Fruit fly (Drosophila melanogaster): ENCODE results near the gene beta4GalT7.

Gene beta4GalT7

DNA sequence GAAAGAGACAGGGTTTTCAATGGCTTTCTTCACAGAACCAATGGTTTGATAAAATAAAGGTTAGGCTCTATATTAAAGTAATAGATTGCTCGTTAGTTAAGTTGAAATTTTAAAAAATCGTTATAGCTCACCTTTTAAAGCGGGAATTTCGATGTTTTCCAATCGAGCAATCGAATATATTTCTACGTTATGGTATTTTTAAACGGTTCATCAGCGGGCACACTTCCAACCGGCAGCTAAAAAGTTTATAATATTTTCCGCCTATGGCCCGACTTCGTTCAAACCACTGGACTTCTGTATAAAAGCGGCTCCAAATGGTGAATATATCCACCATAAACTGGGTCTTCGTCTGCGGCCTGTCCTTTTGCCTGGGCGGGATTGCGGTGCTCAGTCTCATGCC, at the start of gene beta4GalT7:
TSS of gene beta4GalT7 (plus strand) at position 201 of the 400 bp plus-strand sequence.
- no peak for TF ChIP-seq noc (tag; optimal IDR thresholded peaks at IDR 0.05)

DNA sequence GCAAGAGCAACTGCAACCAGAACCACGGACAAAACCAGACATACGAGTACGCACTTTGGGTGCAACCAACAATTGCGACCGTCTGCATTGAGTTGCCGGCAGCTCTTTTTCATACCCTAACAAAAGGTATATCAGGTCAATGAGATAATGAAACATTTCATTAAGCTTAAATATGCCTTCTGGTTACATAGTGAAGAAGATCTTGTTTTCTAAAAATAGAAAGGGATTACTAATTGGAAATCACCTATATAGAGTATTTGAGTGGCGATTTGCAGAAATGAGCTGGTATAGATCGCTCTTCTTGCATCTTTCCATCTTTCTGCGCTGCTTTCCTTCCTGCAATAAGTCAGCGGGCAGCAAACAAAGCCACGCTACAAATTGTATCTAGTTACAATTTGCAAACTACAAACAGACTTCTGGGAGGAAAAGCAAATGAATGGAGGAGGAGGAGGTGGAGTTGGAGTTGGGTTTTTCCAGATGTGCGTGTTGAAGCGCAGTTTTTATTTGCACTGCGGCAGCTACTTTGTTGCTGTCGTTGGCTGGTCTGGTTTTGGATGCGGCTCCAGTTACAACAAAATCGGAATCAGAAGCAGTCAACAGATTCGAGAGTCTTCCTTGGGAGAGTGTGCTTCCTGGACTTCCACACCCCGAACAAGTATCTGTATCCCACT, 48.2 kb upstream of the beta4GalT7 start:
- no peak for TF ChIP-seq noc (tag; optimal IDR thresholded peaks at IDR 0.05)

DNA sequence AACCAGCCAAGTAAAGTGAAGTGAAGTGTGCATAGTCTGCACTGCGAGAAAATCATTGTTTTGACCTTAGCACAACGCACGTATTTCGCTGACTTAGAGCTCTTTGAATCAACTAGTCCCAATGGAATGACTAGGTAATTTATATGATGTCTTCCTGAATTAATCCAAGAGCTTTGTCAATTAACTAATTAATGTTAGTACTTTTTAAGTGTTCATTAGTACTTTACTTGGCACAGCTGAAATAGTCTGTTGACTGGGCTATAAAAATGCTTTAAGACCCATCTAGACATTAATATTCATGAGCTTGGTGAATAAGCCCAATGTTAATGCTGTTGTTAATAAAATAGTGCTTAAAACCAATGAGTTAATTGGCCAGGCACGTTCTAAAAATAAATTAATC, 46.9 kb upstream of the beta4GalT7 start:
- no peak for TF ChIP-seq noc (tag; optimal IDR thresholded peaks at IDR 0.05)

DNA sequence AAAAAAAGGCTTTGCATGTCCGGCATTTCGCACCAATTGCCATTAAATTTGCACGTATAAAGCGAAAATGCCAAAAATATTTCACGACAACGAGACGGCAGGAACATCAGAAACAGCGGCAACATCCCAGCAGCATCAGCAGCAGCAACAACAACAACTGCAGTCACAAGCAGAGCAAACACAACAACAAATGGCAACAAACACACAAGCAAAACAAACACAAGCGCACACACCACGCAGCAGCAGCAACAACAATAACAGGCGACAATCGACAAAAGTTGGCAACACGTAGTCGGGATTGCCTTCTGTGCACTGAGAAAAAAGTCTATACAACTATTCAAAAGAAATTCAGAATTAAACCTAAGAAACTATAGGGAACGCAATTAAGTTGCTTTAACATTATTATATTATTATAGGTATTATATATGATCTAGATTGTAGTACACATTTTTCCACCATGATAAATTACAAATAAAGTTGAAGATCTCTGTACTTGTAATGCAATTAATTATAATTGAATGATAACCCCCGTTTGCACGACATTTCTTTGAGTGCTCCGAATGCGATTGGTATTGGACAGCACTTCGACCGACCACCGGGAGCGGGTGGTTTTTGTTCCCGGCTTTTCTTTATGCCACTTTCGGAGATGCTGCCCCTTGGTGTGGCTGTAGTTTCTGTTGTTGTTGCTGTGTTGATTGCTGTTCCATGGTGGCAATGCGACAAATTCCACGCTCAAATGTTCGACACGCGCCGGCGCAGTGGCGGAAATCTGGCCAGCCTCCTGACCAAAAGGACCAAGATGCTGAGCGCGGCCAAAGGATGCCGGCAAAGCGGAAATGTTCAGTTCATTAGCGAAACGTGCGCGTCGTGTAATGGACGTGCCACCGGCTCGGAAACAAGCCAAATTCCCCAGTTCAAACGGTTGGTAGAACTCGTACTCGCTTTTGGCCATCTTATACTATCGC, 39.2 kb upstream of the beta4GalT7 start, which contains the start of gene tnc:
TSS of gene tnc (plus strand) at position 848 of the 965 bp plus-strand sequence.
- no peak for TF ChIP-seq noc (tag; optimal IDR thresholded peaks at IDR 0.05)

DNA sequence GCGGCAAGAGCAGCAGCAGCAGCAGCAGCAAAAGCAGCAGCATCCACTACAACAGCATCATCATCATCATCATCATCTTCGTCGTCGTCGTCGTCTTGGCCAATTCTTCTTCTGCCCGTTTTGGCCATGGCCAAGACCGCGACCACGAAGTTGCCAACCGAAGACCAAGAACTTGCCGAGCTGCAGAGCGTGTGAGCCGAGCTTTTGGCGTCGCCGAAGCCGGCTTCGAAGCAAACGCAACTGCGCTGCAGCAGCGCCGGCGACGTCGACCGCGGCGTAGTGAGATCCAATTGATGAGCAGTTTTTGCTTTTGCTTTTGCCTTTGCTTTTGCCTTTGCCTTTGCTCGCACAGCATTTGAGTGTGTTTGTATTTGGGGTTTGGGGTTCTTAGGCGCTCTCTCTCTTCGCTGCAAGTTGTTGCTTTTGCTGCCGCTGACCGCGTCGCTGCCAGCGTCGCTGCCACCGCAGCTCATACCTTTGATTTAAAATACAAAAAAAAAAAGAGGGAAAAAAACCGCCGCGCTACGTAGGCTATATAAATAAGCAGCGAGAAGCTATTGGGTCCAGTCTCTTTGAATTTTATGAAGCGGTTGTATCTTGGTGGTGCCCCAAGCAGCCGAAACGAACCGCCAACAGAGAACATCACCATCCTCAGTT, 37.9 kb upstream of the beta4GalT7 start:
- TF ChIP-seq noc (tag; optimal IDR thresholded peaks at IDR 0.05) = no peak

DNA sequence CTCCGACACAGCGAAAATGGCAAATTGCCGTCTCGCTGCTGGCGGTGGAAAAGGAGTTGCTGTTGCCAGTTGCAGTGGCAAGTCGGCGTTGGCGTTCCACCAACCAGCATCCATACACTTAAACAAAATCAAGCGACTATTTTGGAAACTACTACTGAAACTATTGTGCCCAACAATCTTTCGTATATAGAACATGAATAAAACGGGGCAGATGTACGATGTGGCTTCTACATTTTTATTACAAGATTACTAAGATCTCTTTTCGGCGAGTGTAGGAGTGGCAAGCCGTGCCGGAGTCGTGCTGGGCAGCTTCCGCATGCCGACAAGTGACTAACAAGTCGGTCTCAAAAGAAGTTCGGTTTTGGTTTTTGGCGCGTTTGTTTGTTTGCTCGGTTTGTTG, 26.6 kb upstream of the beta4GalT7 start:
- TF ChIP-seq noc (tag; optimal IDR thresholded peaks at IDR 0.05) = no peak

DNA sequence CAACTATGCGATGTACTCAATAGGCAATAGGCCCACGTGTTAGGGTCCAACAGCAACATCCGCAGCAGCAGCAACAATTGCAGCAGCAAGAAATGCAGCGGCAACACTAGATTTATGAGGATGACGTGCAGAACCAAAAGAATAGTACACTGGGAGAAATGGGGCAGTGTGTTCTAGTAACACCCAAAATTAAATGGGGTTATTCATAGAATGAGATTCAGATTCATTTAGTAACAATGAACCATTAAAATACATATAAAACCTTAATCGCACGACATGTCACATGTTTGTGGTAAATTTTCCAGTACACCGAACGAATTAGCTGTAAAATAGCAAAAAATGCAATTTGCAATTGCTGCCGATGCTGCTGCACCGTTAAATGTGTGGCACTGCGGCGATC, 25.8 kb upstream of the beta4GalT7 start:
- no peak for TF ChIP-seq noc (tag; optimal IDR thresholded peaks at IDR 0.05)

DNA sequence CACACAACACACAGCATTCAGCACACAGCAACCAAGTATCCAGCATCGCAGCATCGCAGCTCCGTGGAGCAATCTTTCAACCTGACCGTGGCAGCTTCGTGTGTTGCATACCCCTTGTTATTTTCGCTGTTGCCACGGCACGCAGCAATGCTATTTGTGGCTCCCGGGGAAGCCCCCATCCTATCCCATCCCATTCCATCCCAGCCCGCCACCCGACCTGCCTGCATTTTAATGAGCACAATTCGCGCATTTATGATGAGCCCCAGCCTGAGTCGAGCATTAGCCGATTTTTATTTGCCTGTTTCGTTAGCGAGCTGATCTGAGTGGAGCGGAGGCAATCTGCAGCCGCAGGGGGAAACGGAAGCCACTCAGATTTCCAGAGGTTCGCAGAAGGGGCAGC, 23.5 kb upstream of the beta4GalT7 start:
- no peak for TF ChIP-seq noc (tag; optimal IDR thresholded peaks at IDR 0.05)

DNA sequence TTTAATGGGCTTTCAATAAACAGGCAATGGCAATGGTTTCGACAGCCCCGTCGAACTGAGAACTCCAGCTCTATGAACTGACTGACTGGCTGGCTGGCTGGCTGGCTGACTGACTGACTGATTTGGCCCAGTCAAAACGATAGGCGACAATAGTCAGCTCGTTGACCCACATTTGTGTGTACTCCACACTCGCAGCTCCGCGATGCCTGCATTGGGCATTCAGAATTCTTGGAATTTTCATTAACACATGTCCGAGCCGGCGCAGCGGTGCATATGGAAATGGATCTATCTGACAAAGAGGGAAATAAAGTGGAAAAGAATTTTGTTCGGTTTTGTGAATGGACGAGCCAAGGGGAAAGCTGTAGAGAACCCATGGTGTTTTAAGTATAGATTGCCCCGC, 20.8 kb upstream of the beta4GalT7 start:
- no peak for TF ChIP-seq noc (tag; optimal IDR thresholded peaks at IDR 0.05)

DNA sequence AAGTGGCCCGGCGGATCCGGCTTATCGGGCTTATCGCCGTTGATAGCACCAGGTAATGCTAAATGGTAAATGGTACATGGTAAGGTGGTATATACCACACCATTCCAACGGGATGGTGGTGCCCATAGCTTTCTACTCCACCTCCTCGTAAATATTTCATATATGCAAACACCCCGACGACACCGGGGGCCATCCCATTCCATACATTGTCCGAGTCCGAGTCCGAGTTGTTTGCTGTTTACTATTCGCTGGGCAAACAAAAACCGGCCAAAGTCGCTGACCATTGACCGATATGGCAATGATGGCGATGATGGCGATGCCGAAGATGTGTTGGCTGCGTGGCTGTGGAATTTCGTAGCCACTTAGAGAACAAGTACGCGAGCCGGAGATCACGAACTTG, 19.0 kb upstream of the beta4GalT7 start:
- TF ChIP-seq noc (tag; optimal IDR thresholded peaks at IDR 0.05) = no peak

DNA sequence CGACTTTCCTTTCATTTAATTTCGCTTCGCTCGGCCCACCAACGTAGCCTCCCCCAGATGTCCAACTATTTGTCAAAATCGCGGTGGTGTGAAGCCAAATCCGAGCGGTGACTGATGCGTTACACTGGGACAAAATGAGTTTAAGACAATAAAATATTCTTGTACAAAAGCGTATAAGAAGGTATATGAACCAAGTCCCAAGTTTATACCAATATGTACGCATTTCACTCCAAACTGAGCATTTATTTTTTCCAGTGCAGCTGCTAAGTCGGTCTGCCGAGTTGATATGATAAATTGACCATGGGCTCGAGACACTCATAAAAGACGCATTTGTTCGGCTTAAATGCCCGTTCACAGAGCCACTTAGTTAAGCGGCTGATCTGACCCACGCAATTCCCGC, 18.3 kb upstream of the beta4GalT7 start:
- TF ChIP-seq noc (tag; optimal IDR thresholded peaks at IDR 0.05) = no peak

DNA sequence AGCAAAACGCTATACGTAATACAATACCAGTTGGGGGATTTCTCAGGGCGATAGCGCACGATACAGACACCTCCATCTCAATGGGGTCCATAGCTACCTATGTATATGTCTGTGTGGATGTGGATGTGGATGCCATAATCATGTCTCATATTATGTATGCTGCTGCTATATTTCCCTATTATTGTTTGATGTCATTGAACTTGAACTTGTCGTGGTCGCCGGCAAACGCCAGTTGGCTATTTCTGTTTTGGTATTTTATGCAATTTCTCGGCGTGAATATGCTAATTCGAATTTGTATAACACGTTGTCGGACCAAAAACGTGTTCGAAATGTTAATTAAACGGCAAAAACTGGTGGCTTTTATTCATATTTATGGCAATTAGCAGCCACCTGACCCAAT, 17.3 kb upstream of the beta4GalT7 start:
- no peak for TF ChIP-seq noc (tag; optimal IDR thresholded peaks at IDR 0.05)

DNA sequence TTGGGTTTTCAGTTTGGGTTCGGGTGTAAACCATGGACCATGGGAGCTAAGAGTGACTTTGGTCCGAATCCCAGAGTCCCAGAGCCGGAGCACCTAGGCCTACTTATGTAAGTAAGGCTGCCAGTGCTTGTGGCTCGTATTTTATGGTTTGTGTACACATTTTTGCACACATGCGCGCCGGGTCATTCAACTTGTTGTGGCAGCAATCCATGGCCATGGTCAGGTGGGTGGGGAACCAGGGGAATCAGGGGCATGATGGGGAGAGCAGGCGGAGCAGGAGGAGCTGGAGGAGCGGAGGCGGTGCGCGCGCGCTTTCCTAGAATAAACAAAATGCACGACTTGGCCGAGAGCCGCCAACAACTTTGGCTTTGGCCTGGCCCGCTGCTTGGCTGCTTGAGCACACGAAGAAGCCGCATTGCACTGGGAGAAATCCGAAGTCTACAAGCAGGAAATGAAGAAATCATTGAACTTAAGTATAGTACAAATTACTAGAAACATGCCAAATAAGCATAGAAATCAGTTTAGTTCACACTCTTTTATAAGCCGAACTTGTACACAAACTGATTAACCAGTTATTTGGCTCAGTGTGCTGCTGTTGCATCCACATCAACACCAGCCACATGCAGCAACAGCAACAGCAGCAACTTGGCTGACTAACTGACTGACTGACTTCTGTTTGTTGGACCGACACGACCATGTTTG, 13.2 kb upstream of the beta4GalT7 start:
- TF ChIP-seq noc (tag; optimal IDR thresholded peaks at IDR 0.05) = no peak

DNA sequence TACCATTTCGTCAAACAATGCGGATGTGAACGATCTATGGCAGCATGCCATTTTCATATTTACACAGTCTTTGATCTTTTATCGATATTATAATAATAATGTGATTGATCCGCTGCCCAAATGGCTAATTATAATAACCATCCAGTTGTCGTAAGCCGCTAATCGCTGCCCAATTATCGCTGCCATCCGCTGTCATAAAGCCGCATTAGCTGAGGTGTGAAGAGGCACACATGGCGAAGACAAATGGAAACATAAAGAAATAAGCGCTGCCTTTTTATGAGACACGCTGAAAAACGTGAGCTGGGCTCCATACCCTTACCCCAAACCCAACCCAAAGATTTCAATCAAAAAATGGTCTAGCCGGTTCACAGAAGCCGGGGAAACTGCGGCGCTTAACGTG, 11.0 kb upstream of the beta4GalT7 start:
- TF ChIP-seq noc (tag; optimal IDR thresholded peaks at IDR 0.05) = no peak

DNA sequence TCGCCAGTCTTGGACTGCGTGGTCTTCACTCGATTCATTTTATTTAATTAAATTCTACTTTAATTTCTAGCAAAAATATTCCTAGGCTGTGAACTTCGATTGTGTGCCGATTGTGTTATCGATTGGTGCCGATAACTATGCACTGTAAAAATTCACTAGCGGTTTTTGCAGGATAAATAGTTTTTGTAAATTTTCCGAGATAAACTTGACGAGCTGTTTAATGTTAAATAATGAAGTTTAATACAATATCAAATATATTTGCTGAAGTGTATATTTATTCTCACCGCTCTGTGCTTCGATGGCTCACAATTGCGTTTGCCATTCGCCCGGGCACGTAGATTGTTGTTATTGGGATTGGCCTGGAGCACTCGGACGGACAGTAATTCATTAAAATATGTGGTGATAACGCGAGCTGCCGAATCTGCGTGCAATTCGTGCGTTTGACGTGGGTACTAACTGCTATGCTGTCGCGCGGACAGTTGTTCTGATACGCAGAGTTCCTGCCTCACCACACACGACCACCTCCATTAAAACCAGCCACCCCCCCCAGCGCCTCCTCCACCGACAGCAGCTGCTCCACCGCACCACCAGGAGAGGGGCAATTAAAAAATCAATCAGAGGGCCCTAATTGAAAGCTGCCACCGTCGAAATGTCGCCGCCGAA, 2.0 kb downstream of the beta4GalT7 start, which contains the start of the genes EMC6 and Hr96:
TSS of gene EMC6 (minus strand) at position 123 of the 663 bp plus-strand sequence.
TSS of gene Hr96 (plus strand) at position 341 of the 663 bp plus-strand sequence.
- peak; percentile 91 for TF ChIP-seq noc (tag; optimal IDR thresholded peaks at IDR 0.05)

Measured in whole organism, larva.